Worm (Caenorhabditis elegans) whole organism, L2 larva: ENCODE data around the gene ins-23.

Experiments used
- C34F6.9 ChIP-seq: fragments of 150-350 bp; optimal IDR thresholded peaks from 2 replicates; lab custom pipeline; 2014; ENCODE audit warnings: missing biosample characterization, missing genetic modification characterization
- F13H6.1 ChIP-seq: sonication (generic microtip); optimal IDR thresholded peaks from 2 replicates; lab custom pipeline; 2016; ENCODE audit warnings: missing genetic modification characterization, missing compliant biosample characterization
- R02D3.7 ChIP-seq: fragments of 150-350 bp; optimal IDR thresholded peaks from 2 replicates; lab custom pipeline; 2014; ENCODE audit warnings: missing biosample characterization, missing genetic modification characterization
- Y55F3AM.14 ChIP-seq: fragments of 200-800 bp; sonication (Bioruptor generic); optimal IDR thresholded peaks from 2 replicates; lab custom pipeline; 2018; ENCODE audit warnings: mild to moderate bottlenecking, missing genetic modification characterization, missing compliant biosample characterization
- ZK546.5 ChIP-seq: sonication (generic microtip); optimal IDR thresholded peaks from 2 replicates; lab custom pipeline; 2017; ENCODE audit warnings: missing biosample characterization, missing genetic modification characterization
- aly-2 ChIP-seq: fragments of 150-350 bp; optimal IDR thresholded peaks from 2 replicates; lab custom pipeline; 2014; ENCODE audit warnings: missing biosample characterization, missing genetic modification characterization
- ceh-82 ChIP-seq: fragments of 150-350 bp; optimal IDR thresholded peaks from 2 replicates; lab custom pipeline; 2014; ENCODE audit warnings: missing biosample characterization, missing genetic modification characterization
- crh-2 ChIP-seq: sonication (generic microtip); optimal IDR thresholded peaks from 2 replicates; lab custom pipeline; 2017; ENCODE audit warnings: missing biosample characterization, missing genetic modification characterization
- dmd-4 ChIP-seq: sonication (generic microtip); optimal IDR thresholded peaks from 2 replicates; lab custom pipeline; 2017; ENCODE audit warnings: missing biosample characterization, missing genetic modification characterization
- egl-27 ChIP-seq: sonication (generic microtip); optimal IDR thresholded peaks from 3 replicates; lab custom pipeline; 2017; ENCODE audit warnings: missing biosample characterization, missing genetic modification reagents, missing genetic modification characterization
- elt-3 ChIP-seq: sonication (generic microtip); optimal IDR thresholded peaks from 2 replicates; lab custom pipeline; 2017; ENCODE audit warnings: missing biosample characterization, missing genetic modification characterization
- fos-1 ChIP-seq: fragments of 150-350 bp; optimal IDR thresholded peaks from 2 replicates; lab custom pipeline; 2014; ENCODE audit warnings: missing biosample characterization, missing genetic modification characterization
- gmeb-1 ChIP-seq: fragments of 150-350 bp; optimal IDR thresholded peaks from 2 replicates; lab custom pipeline; 2014; ENCODE audit warnings: missing biosample characterization, missing genetic modification characterization
- lin-13 ChIP-seq: fragments of 150-350 bp; optimal IDR thresholded peaks from 2 replicates; lab custom pipeline; 2014; ENCODE audit warnings: missing biosample characterization, missing genetic modification reagents, missing genetic modification characterization
- lin-39 ChIP-seq: fragments of 150-350 bp; optimal IDR thresholded peaks from 2 replicates; lab custom pipeline; 2014; ENCODE audit warnings: missing biosample characterization, missing genetic modification reagents, missing genetic modification characterization
- mab-5 ChIP-seq: fragments of 150-350 bp; optimal IDR thresholded peaks from 2 replicates; lab custom pipeline; 2014; ENCODE audit warnings: missing biosample characterization, missing genetic modification characterization
- mbf-1 ChIP-seq: sonication (generic microtip); optimal IDR thresholded peaks from 2 replicates; lab custom pipeline; 2017; ENCODE audit warnings: missing biosample characterization, missing genetic modification characterization
- mdl-1 ChIP-seq, 2 experiments: fragments of 150-350 bp in 1 of 2; sonication (generic microtip) in 1 of 2; optimal IDR thresholded peaks; 2 replicates each; lab custom pipeline; 2017; ENCODE audit warnings: missing biosample characterization in 2 of 2, missing genetic modification characterization in 2 of 2
- nhr-10 ChIP-seq: sonication (generic microtip); optimal IDR thresholded peaks from 2 replicates; lab custom pipeline; 2017; ENCODE audit warnings: missing biosample characterization, missing genetic modification characterization
- nhr-11 ChIP-seq: fragments of 150-350 bp; optimal IDR thresholded peaks from 2 replicates; lab custom pipeline; 2014; ENCODE audit warnings: missing biosample characterization, missing genetic modification characterization
- nhr-12 ChIP-seq: fragments of 150-350 bp; optimal IDR thresholded peaks from 2 replicates; lab custom pipeline; 2014; ENCODE audit warnings: missing biosample characterization, missing genetic modification characterization
- nhr-21 ChIP-seq: fragments of 150-350 bp; optimal IDR thresholded peaks from 2 replicates; lab custom pipeline; 2014; ENCODE audit warnings: missing biosample characterization, missing genetic modification characterization
- nhr-25 ChIP-seq: fragments of 150-350 bp; sonication (generic microtip); optimal IDR thresholded peaks from 3 replicates; lab custom pipeline; 2014; ENCODE audit warnings: missing biosample characterization, missing genetic modification characterization
- nhr-6 ChIP-seq: fragments of 150-350 bp; optimal IDR thresholded peaks from 2 replicates; lab custom pipeline; 2014; ENCODE audit warnings: missing biosample characterization, missing genetic modification characterization
- nhr-77 ChIP-seq: fragments of 150-350 bp; optimal IDR thresholded peaks from 2 replicates; lab custom pipeline; 2014; ENCODE audit warnings: missing biosample characterization, missing genetic modification characterization
- sem-4 ChIP-seq: fragments of 150-350 bp; optimal IDR thresholded peaks from 2 replicates; lab custom pipeline; 2014; ENCODE audit warnings: missing biosample characterization, missing genetic modification reagents, missing genetic modification characterization
- skn-1 ChIP-seq: sonication (generic microtip); optimal IDR thresholded peaks from 2 replicates; lab custom pipeline; 2017; ENCODE audit warnings: missing biosample characterization, missing genetic modification characterization
- sma-3 ChIP-seq: sonication (generic microtip); optimal IDR thresholded peaks from 2 replicates; lab custom pipeline; 2016; ENCODE audit warnings: missing genetic modification reagents, missing genetic modification characterization, missing compliant biosample characterization
- sma-9 ChIP-seq, 2 experiments: fragments of 150-350 bp in 1 of 2; sonication (generic microtip) in 1 of 2; optimal IDR thresholded peaks; 2 replicates each; lab custom pipeline; 2014 to 2016; ENCODE audit warnings: missing genetic modification characterization in 2 of 2, mild to moderate bottlenecking in 1 of 2, missing biosample characterization in 1 of 2, missing compliant biosample characterization in 1 of 2, missing genetic modification reagents in 1 of 2, moderate library complexity in 1 of 2
- snpc-4 ChIP-seq: fragments of 150-350 bp; optimal IDR thresholded peaks from 2 replicates; lab custom pipeline; 2014; ENCODE audit warnings: missing biosample characterization, missing genetic modification characterization
- unc-55 ChIP-seq: fragments of 150-350 bp; sonication (generic microtip); optimal IDR thresholded peaks from 3 replicates; lab custom pipeline; 2014; ENCODE audit warnings: missing biosample characterization, missing genetic modification reagents, missing genetic modification characterization
- unc-62 ChIP-seq: fragments of 150-350 bp; optimal IDR thresholded peaks from 2 replicates; lab custom pipeline; 2014; ENCODE audit warnings: missing biosample characterization, missing genetic modification reagents, missing genetic modification characterization
- ztf-11 ChIP-seq: sonication (generic microtip); optimal IDR thresholded peaks from 2 replicates; lab custom pipeline; 2017; ENCODE audit warnings: missing biosample characterization, missing genetic modification characterization
- ztf-4 ChIP-seq: fragments of 150-350 bp; optimal IDR thresholded peaks from 2 replicates; lab custom pipeline; 2014; ENCODE audit warnings: missing biosample characterization, missing genetic modification characterization

Gene ins-23

ce11 chrIII:9993535-9993934 lies 34.5 kb upstream of the ins-23 start, which contains the start of gene C05B5.4:
C05B5.4 (plus strand) TSS chrIII:9993885.
- TF ChIP-seq nhr-25 (tag; lab: Kevin White, UChicago) = no peak
- TF ChIP-seq sem-4 = no peak
- TF ChIP-seq Y55F3AM.14 (GFP tag; lab: Kevin White, UChicago) = no peak
- TF ChIP-seq nhr-11 (tag; lab: Kevin White, UChicago) = no peak
- TF ChIP-seq sma-9 (GFP tag; optimal IDR thresholded peaks at IDR 0.05; lab: Kevin White, UChicago) = no peak
- no peak for TF ChIP-seq sma-9 (tag; optimal IDR thresholded peaks at IDR 0.05; lab: Kevin White, UChicago)
- TF ChIP-seq mab-5 = no peak
- TF ChIP-seq unc-55 = no peak
- TF ChIP-seq F13H6.1 (tag; lab: Kevin White, UChicago) = no peak
- no peak for TF ChIP-seq aly-2
- TF ChIP-seq egl-27 = no peak
- TF ChIP-seq mdl-1 (tag; optimal IDR thresholded peaks at IDR 0.05; lab: Kevin White, UChicago) = no peak
- no peak for TF ChIP-seq lin-39 (tag; lab: Kevin White, UChicago)
- TF ChIP-seq sma-3 (GFP tag; lab: Kevin White, UChicago) = no peak
- TF ChIP-seq nhr-10 (tag; lab: Kevin White, UChicago) = no peak
- TF ChIP-seq mbf-1 (tag; lab: Kevin White, UChicago) = no peak
- no peak for TF ChIP-seq nhr-21 (tag; lab: Kevin White, UChicago)
- TF ChIP-seq R02D3.7 (tag; lab: Kevin White, UChicago) = no peak
- TF ChIP-seq ceh-82 = no peak
- no peak for TF ChIP-seq fos-1

- TF ChIP-seq snpc-4 (tag; lab: Kevin White, UChicago) (no peak), dmd-4 (tag; lab: Kevin White, UChicago) (no peak), C34F6.9 (tag; lab: Kevin White, UChicago) (no peak), sma-9 (GFP tag; optimal IDR thresholded peaks at IDR 0.05; lab: Kevin White, UChicago) (no peak), sma-9 (tag; optimal IDR thresholded peaks at IDR 0.05; lab: Kevin White, UChicago) (no peak), nhr-21 (tag; lab: Kevin White, UChicago) (no peak), crh-2 (no peak), mdl-1 (tag; optimal IDR thresholded peaks at IDR 0.05; lab: Kevin White, UChicago) (no peak)
Measured at ce11 chrIII:9997890-9998289, 30.2 kb upstream of the ins-23 start, which contains the start of gene pqn-8. pqn-8 (minus strand) TSS chrIII:9997990.

- TF ChIP-seq aly-2 = no peak
- TF ChIP-seq unc-62 (GFP tag; lab: Kevin White, UChicago) = no peak
- no peak for TF ChIP-seq C34F6.9 (tag; lab: Kevin White, UChicago)
- no peak for TF ChIP-seq nhr-10 (tag; lab: Kevin White, UChicago)
- no peak for TF ChIP-seq gmeb-1
- TF ChIP-seq elt-3 (tag; lab: Kevin White, UChicago) = no peak
- TF ChIP-seq nhr-77 (tag; lab: Kevin White, UChicago) = no peak
- no peak for TF ChIP-seq ztf-11 (tag; lab: Kevin White, UChicago)
- no peak for TF ChIP-seq ZK546.5 (tag; lab: Kevin White, UChicago)
- TF ChIP-seq ceh-82 = no peak
- no peak for TF ChIP-seq Y55F3AM.14 (GFP tag; lab: Kevin White, UChicago)
- TF ChIP-seq ztf-4 = no peak
- TF ChIP-seq sem-4 = no peak
- TF ChIP-seq skn-1 (tag; lab: Kevin White, UChicago) = no peak
- TF ChIP-seq R02D3.7 (tag; lab: Kevin White, UChicago) = no peak
Measured at ce11 chrIII:9999235-9999634, 28.8 kb upstream of the ins-23 start, which contains the start of gene C05B5.17. C05B5.17 (minus strand) TSS chrIII:9999335.

ce11 chrIII:10000428-10000827 lies 27.6 kb upstream of the ins-23 start, which contains the start of gene C05B5.2:
C05B5.2 (minus strand) TSS chrIII:10000528.
- no peak for TF ChIP-seq nhr-11 (tag; lab: Kevin White, UChicago)
- TF ChIP-seq sma-3 (GFP tag; lab: Kevin White, UChicago) = no peak
- TF ChIP-seq nhr-12 (tag; lab: Kevin White, UChicago) = no peak
- no peak for TF ChIP-seq skn-1 (tag; lab: Kevin White, UChicago)
- no peak for TF ChIP-seq sma-9 (GFP tag; optimal IDR thresholded peaks at IDR 0.05; lab: Kevin White, UChicago)
- no peak for TF ChIP-seq sma-9 (tag; optimal IDR thresholded peaks at IDR 0.05; lab: Kevin White, UChicago)
- no peak for TF ChIP-seq mdl-1 (tag; optimal IDR thresholded peaks at IDR 0.05; lab: Kevin White, UChicago)
- TF ChIP-seq dmd-4 (tag; lab: Kevin White, UChicago) = no peak
- no peak for TF ChIP-seq lin-13 (GFP tag; lab: Kevin White, UChicago)
- TF ChIP-seq nhr-6 = no peak
- no peak for TF ChIP-seq egl-27

ce11 chrIII:10001060-10001459 lies 27.0 kb upstream of the ins-23 start, which contains the start of gene C05B5.5:
C05B5.5 (plus strand) TSS chrIII:10001360.
- peak; percentile 31 for TF ChIP-seq fos-1
- no peak for TF ChIP-seq sma-9 (GFP tag; optimal IDR thresholded peaks at IDR 0.05; lab: Kevin White, UChicago)
- TF ChIP-seq sma-9 (tag; optimal IDR thresholded peaks at IDR 0.05; lab: Kevin White, UChicago) = no peak
- TF ChIP-seq, all 48 proteins: peak for 1
